Worm (Caenorhabditis elegans): ENCODE data around the gene ZK1128.7.

- no peak for TF ChIP-seq duxl-1 (tag; optimal IDR thresholded peaks at IDR 0.05; ENCODE audit: poor library complexity)
- TF ChIP-seq jun-1 (tag; optimal IDR thresholded peaks at IDR 0.05) = no peak
- no peak for TF ChIP-seq skn-1 (tag; optimal IDR thresholded peaks at IDR 0.05)
- no peak for TF ChIP-seq madf-9 (GFP tag; conservative IDR thresholded peaks at IDR 0.05)
- no peak for TF ChIP-seq zip-2 (tag; optimal IDR thresholded peaks at IDR 0.05)
- TF ChIP-seq ztf-11 (tag; optimal IDR thresholded peaks at IDR 0.05) = no peak
- TF ChIP-seq lin-13 (GFP tag; optimal IDR thresholded peaks at IDR 0.05) = no peak
- no peak for TF ChIP-seq nhr-11 (tag; optimal IDR thresholded peaks at IDR 0.05)
- TF ChIP-seq mdl-1 (tag; optimal IDR thresholded peaks at IDR 0.05) = no peak
Observed at ce11 chrIII:10090685-10091084, 46.1 kb upstream of the ZK1128.7 start, which contains the start of gene gtf-2H2C.
